Fruit fly (Drosophila melanogaster) whole organism, wandering third instar larva: ENCODE data around the gene narya.

Source experiments
- Abd-B ChIP-seq: fragments of >200 bp; optimal IDR thresholded peaks from 2 replicates; lab custom pipeline; 2017; ENCODE audit warnings: missing biosample characterization, missing genetic modification characterization
- CG32264 ChIP-seq: fragments of 200-800 bp; sonication (Bioruptor generic); optimal IDR thresholded peaks from 2 replicates; lab custom pipeline; 2016; ENCODE audit warnings: missing biosample characterization, missing genetic modification characterization
- Dfd ChIP-seq: fragments of >200 bp; optimal IDR thresholded peaks from 2 replicates; lab custom pipeline; 2017; ENCODE audit warnings: missing biosample characterization, missing genetic modification characterization
- Hr83 ChIP-seq: fragments of 200-300 bp; sonication (Bioruptor generic); optimal IDR thresholded peaks from 2 replicates; lab custom pipeline; 2016; ENCODE audit warnings: missing biosample characterization, mild to moderate bottlenecking, missing genetic modification characterization, moderate library complexity; ENCODE audit not compliant: poor library complexity, severe bottlenecking
- Myc ChIP-seq: fragments of >200 bp; optimal IDR thresholded peaks from 2 replicates; lab custom pipeline; 2017
- dmrt93B ChIP-seq: fragments of 200-800 bp; sonication (Bioruptor generic); optimal IDR thresholded peaks from 2 replicates; lab custom pipeline; 2018; ENCODE audit warnings: missing biosample characterization, mild to moderate bottlenecking, missing genetic modification characterization
- fru ChIP-seq: fragments of 200-800 bp; sonication (Bioruptor generic); optimal IDR thresholded peaks from 3 replicates; lab custom pipeline; 2016; ENCODE audit warnings: missing biosample characterization, mild to moderate bottlenecking, missing genetic modification characterization
- pan ChIP-seq: fragments of >200 bp; optimal IDR thresholded peaks from 2 replicates; lab custom pipeline; 2017
- usp ChIP-seq: fragments of >200 bp; optimal IDR thresholded peaks from 2 replicates; lab custom pipeline; 2017; ENCODE audit warnings: missing biosample characterization, missing genetic modification characterization

DNA sequence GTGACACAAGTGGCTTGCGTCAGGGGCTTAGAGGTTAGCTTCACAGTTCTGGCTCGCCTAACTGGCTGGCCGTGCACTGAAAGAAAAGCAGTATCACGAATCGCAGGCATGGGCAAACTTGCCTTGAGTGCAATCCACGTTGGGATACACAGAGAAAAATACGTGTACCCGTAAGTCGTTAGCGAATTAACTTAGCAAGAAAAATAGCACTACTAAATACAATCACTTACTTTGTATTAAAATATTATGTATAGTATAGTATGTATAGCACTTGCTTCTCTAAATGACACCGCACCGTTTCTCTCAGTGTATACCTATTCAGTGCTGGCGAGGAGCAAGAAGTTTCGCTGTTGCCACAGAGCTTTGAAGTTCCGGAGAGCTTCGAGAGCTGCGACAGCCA, 21.7 kb upstream of the narya start:
- TF ChIP-seq dmrt93B (GFP tag; lab: Kevin White, UChicago) (no peak), Dfd (GFP tag; lab: Kevin White, UChicago) (no peak), CG32264 (GFP tag; lab: Kevin White, UChicago) (no peak), usp (no peak), pan (lab: Kevin White, UChicago) (no peak), Abd-B (GFP tag; lab: Kevin White, UChicago) (no peak), Myc (no peak), Hr83 (GFP tag; lab: Kevin White, UChicago) (no peak), fru (GFP tag; lab: Kevin White, UChicago) (no peak)
